Fruit fly (Drosophila melanogaster): ENCODE measurements around the gene ND-13B.

ND-13B gene

DNA sequence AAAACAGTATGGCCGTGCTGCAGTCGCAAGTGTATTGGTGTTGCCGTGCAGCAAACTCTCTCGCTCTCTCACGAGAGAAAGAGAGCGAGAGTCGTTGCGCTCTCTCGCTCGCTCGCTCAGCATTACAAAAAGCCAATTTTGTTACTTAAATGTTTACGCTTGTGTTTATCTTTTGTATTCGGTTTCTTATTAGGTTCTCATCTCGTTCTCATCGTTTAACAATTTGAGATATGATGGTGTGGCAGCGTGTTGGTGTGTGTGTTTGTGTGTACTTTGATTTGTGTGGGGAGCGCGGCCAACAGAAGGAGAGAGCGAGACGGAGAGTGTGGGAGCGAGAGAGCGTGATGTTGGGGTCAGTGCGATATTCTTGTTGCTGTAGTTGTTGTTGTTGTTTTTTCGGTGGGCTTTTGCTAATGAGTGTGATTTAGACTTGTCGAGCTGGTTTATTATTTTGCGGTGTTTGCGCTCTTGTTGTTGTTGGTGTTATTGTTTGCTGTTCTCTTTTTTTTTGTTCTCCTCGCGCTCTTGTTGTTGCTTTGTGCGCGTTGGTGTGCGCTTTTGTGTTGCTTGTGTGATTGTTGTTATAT lies 43.3 kb upstream of the ND-13B start (continued):
- no peak for TF ChIP-seq ap (GFP tag; IDR thresholded peaks at IDR 0.05)
- peak; percentile 93 for TF ChIP-seq grn (GFP tag; optimal IDR thresholded peaks at IDR 0.05)
- TF ChIP-seq Optix (GFP tag; IDR thresholded peaks at IDR 0.05), result no peak
- TF ChIP-seq CG1233 (GFP tag; optimal IDR thresholded peaks at IDR 0.05), result peak; percentile 42
- no peak for TF ChIP-seq maf-S (GFP tag; optimal IDR thresholded peaks at IDR 0.05)
- TF ChIP-seq dati (GFP tag; IDR thresholded peaks at IDR 0.05), result no peak
- peak; percentile 48; the same call in 1 of the 2 replicates for TF ChIP-seq seq (GFP tag; IDR thresholded peaks at IDR 0.05)
- no peak for TF ChIP-seq disco-r (GFP tag; optimal IDR thresholded peaks at IDR 0.05)
- peak; percentile 51 for TF ChIP-seq scrt (GFP tag; optimal IDR thresholded peaks at IDR 0.05)
- peak; percentile 44 for TF ChIP-seq twi (tag; optimal IDR thresholded peaks at IDR 0.05)
- no peak for TF ChIP-seq CG17385 (GFP tag; optimal IDR thresholded peaks at IDR 0.05)
- peak; percentile 95 for TF ChIP-seq kni (GFP tag; optimal IDR thresholded peaks at IDR 0.05)
- no peak for TF ChIP-seq prd (optimal IDR thresholded peaks at IDR 0.05)
- no peak for TF ChIP-seq prd (GFP tag; IDR thresholded peaks at IDR 0.05)
- TF ChIP-seq fd64A (GFP tag; optimal IDR thresholded peaks at IDR 0.05), result peak; percentile 63
- TF ChIP-seq bbx (GFP tag; IDR thresholded peaks at IDR 0.05; ENCODE audit: partially characterized antibody), result no peak
- no peak for TF ChIP-seq zfh2 (GFP tag; optimal IDR thresholded peaks at IDR 0.05)
- no peak for TF ChIP-seq CG30431 (GFP tag; optimal IDR thresholded peaks at IDR 0.05)
- TF ChIP-seq CG12236 (GFP tag; optimal IDR thresholded peaks at IDR 0.05), result no peak
- peak; percentile 98 to 100 for TF ChIP-seq Trl (optimal IDR thresholded peaks at IDR 0.05)
- peak; percentile 66 for TF ChIP-seq Trl (GFP tag; optimal IDR thresholded peaks at IDR 0.05)
- no peak for TF ChIP-seq CG1024 (GFP tag; IDR thresholded peaks at IDR 0.05)
- TF ChIP-seq ase (GFP tag; IDR thresholded peaks at IDR 0.05), result no peak
- TF ChIP-seq CG7372 (GFP tag; IDR thresholded peaks at IDR 0.05), result no peak
- no peak for TF ChIP-seq H15 (GFP tag; IDR thresholded peaks at IDR 0.05)
- TF ChIP-seq CG4820 (GFP tag; optimal IDR thresholded peaks at IDR 0.05), result no peak
- TF ChIP-seq Dll (GFP tag; IDR thresholded peaks at IDR 0.05; ENCODE audit: partially characterized antibody), result 0 out of 4 replicates have a peak, but pooled peaks have one; percentile 25
- no peak for TF ChIP-seq vfl (GFP tag; optimal IDR thresholded peaks at IDR 0.05)
- TF ChIP-seq crol (GFP tag; IDR thresholded peaks at IDR 0.05), result peak; percentile 58
- no peak for TF ChIP-seq Tbp (GFP tag; optimal IDR thresholded peaks at IDR 0.05)
- TF ChIP-seq jigr1 (GFP tag; IDR thresholded peaks at IDR 0.05), result no peak
- no peak for TF ChIP-seq CG7556 (GFP tag; optimal IDR thresholded peaks at IDR 0.05)
- TF ChIP-seq hbn (GFP tag; IDR thresholded peaks at IDR 0.05; ENCODE audit: partially characterized antibody), result no peak
- peak; percentile 12 for TF ChIP-seq CG14710 (tag; optimal IDR thresholded peaks at IDR 0.05)
- peak; percentile 47 for TF ChIP-seq CG15601 (tag; optimal IDR thresholded peaks at IDR 0.05)
- peak; percentile 24 for TF ChIP-seq CG11504 (tag; optimal IDR thresholded peaks at IDR 0.05)
- 0 out of 3 replicates have a peak, but pooled peaks have one; percentile 9 for TF ChIP-seq Dbx (GFP tag; IDR thresholded peaks at IDR 0.05)
- TF ChIP-seq CG7745 (tag; optimal IDR thresholded peaks at IDR 0.05), result peak; percentile 76
- TF ChIP-seq CG3995 (GFP tag; optimal IDR thresholded peaks at IDR 0.05), result no peak
- no peak for TF ChIP-seq fd96Cb (tag; optimal IDR thresholded peaks at IDR 0.05)
- peak; percentile 81 for TF ChIP-seq sr (GFP tag; IDR thresholded peaks at IDR 0.05)
- no peak for TF ChIP-seq zfh1 (GFP tag; IDR thresholded peaks at IDR 0.05)
- peak; percentile 55 for TF ChIP-seq CG33557 (GFP tag; optimal IDR thresholded peaks at IDR 0.05)
- TF ChIP-seq CG11695 (GFP tag; IDR thresholded peaks at IDR 0.05), result no peak
- TF ChIP-seq TFAM (GFP tag; optimal IDR thresholded peaks at IDR 0.05), result no peak
- no peak for TF ChIP-seq tin (GFP tag; optimal IDR thresholded peaks at IDR 0.05)
- TF ChIP-seq CG5180 (GFP tag; optimal IDR thresholded peaks at IDR 0.05), result peak; percentile 96
- no peak for TF ChIP-seq ac (GFP tag; optimal IDR thresholded peaks at IDR 0.05)
- TF ChIP-seq CG11247 (GFP tag; IDR thresholded peaks at IDR 0.05), result no peak
- no peak for TF ChIP-seq Ada2b (GFP tag; IDR thresholded peaks at IDR 0.05)
- no peak for TF ChIP-seq CG7357 (GFP tag; IDR thresholded peaks at IDR 0.05)
- peak; percentile 87 for TF ChIP-seq CG8478 (optimal IDR thresholded peaks at IDR 0.05)
